Worm (Caenorhabditis elegans) whole organism, young adult: ENCODE measurements around the gene sdz-11.

Source experiments
- B0019.2 ChIP-seq: fragments of 200-800 bp; sonication (Bioruptor generic); conservative IDR thresholded peaks from 2 replicates; pipeline ENCODE4 v1.3.6; 2022; ENCODE audit warnings: missing genetic modification reagents, missing genetic modification characterization, missing compliant biosample characterization
- D2030.7 ChIP-seq: fragments of 200-800 bp; sonication (Bioruptor generic); IDR thresholded peaks from 2 replicates; pipeline ENCODE4 v1.3.6; 2022; ENCODE audit warnings: missing genetic modification reagents, missing genetic modification characterization, missing compliant biosample characterization
- Y53F4B.3 ChIP-seq: fragments of 200-800 bp; sonication (Bioruptor generic); IDR thresholded peaks from 2 replicates; pipeline ENCODE4 v1.3.6; 2022; ENCODE audit warnings: missing genetic modification reagents, missing genetic modification characterization, missing compliant biosample characterization
- Y56A3A.18 ChIP-seq: fragments of 200-800 bp; sonication (Bioruptor generic); IDR thresholded peaks from 2 replicates; pipeline ENCODE4 v1.3.6; 2022; ENCODE audit warnings: missing genetic modification reagents, missing genetic modification characterization, missing compliant biosample characterization
- Y95B8A.8 ChIP-seq: fragments of 200-800 bp; sonication (Bioruptor generic); IDR thresholded peaks from 2 replicates; pipeline ENCODE4 v1.3.6; 2022; ENCODE audit warnings: missing genetic modification reagents, missing genetic modification characterization, missing compliant biosample characterization
- ZK185.1 ChIP-seq: sonication (generic microtip); optimal IDR thresholded peaks from 2 replicates; lab custom pipeline; 2016; ENCODE audit warnings: mild to moderate bottlenecking, missing genetic modification characterization, missing compliant biosample characterization; ENCODE audit not compliant: poor library complexity, severe bottlenecking
- akir-1 ChIP-seq: fragments of 200-800 bp; sonication (Bioruptor generic); optimal IDR thresholded peaks from 2 replicates; lab custom pipeline; 2018; ENCODE audit warnings: mild to moderate bottlenecking, missing genetic modification characterization, moderate library complexity, missing compliant biosample characterization
- ama-1 ChIP-seq, 3 experiments: fragments of 150-350 bp in 1 of 3; sonication (generic microtip) in 2 of 3; optimal IDR thresholded peaks; 2 replicates each; lab custom pipeline; 2014 to 2018; ENCODE audit warnings: missing biosample characterization in 2 of 3, missing genetic modification characterization in 2 of 3, missing genetic modification reagents in 2 of 3
- aptf-2 ChIP-seq: fragments of 200-800 bp; sonication (Bioruptor generic); conservative IDR thresholded peaks from 2 replicates; pipeline ENCODE4 v1.3.6; 2022; ENCODE audit warnings: missing genetic modification reagents, missing genetic modification characterization, missing compliant biosample characterization
- aptf-3 ChIP-seq: fragments of 200-800 bp; sonication (Bioruptor generic); IDR thresholded peaks from 2 replicates; pipeline ENCODE4 v1.3.6; 2022; ENCODE audit warnings: missing genetic modification characterization, missing compliant biosample characterization
- atf-7 ChIP-seq: sonication (generic microtip); optimal IDR thresholded peaks from 2 replicates; lab custom pipeline; 2017; ENCODE audit warnings: mild to moderate bottlenecking, missing genetic modification characterization, missing compliant biosample characterization
- bed-1 ChIP-seq: fragments of 200-800 bp; sonication (Bioruptor generic); IDR thresholded peaks from 2 replicates; pipeline ENCODE4 v1.3.6; 2022; ENCODE audit warnings: missing genetic modification reagents, missing genetic modification characterization, missing compliant biosample characterization
- cebp-1 ChIP-seq, 2 experiments: fragments of 200-800 bp in 1 of 2; sonication (Bioruptor generic) in 1 of 2; sonication (generic microtip) in 1 of 2; IDR thresholded peaks in 1 of 2; optimal IDR thresholded peaks in 1 of 2; 2 replicates each; pipeline versions ENCODE4 v1.3.6 to Lab custom; 2017 to 2022; ENCODE audit warnings: missing compliant biosample characterization in 2 of 2, missing genetic modification characterization in 2 of 2, mild to moderate bottlenecking in 1 of 2, missing genetic modification reagents in 1 of 2, moderate library complexity in 1 of 2
- ceh-40 ChIP-seq: fragments of 200-800 bp; sonication (Bioruptor generic); IDR thresholded peaks from 2 replicates; pipeline ENCODE4 v1.3.6; 2022; ENCODE audit warnings: missing genetic modification characterization, missing compliant biosample characterization
- dox-1 ChIP-seq: fragments of 200-800 bp; sonication (Bioruptor generic); IDR thresholded peaks from 2 replicates; pipeline ENCODE4 v1.3.6; 2022; ENCODE audit warnings: missing genetic modification reagents, missing genetic modification characterization, missing compliant biosample characterization
- egrh-3 ChIP-seq: fragments of 200-800 bp; sonication (Bioruptor generic); IDR thresholded peaks from 2 replicates; pipeline ENCODE4 v1.3.6; 2022; ENCODE audit warnings: missing genetic modification reagents, missing genetic modification characterization, missing compliant biosample characterization
- ets-4 ChIP-seq: fragments of 200-800 bp; sonication (Bioruptor generic); optimal IDR thresholded peaks from 2 replicates; lab custom pipeline; 2018; ENCODE audit warnings: mild to moderate bottlenecking, missing genetic modification characterization, missing compliant biosample characterization
- fkh-3 ChIP-seq: sonication (generic microtip); optimal IDR thresholded peaks from 2 replicates; lab custom pipeline; 2016; ENCODE audit warnings: mild to moderate bottlenecking, missing genetic modification characterization, missing compliant biosample characterization
- him-1 ChIP-seq: sonication (generic microtip); optimal IDR thresholded peaks from 2 replicates; lab custom pipeline; 2016; ENCODE audit warnings: missing genotype, missing genetic modification reagents, missing genetic modification characterization, missing compliant biosample characterization
- hmg-20 ChIP-seq: fragments of 200-800 bp; sonication (Bioruptor generic); IDR thresholded peaks from 2 replicates; pipeline ENCODE4 v1.3.6; 2022; ENCODE audit warnings: missing genetic modification reagents, missing genetic modification characterization, missing compliant biosample characterization
- hrde-1 ChIP-seq: sonication (generic microtip); optimal IDR thresholded peaks from 2 replicates; lab custom pipeline; 2016; ENCODE audit warnings: missing genetic modification characterization, mild to moderate bottlenecking, missing compliant biosample characterization, moderate library complexity, missing genotype, missing genetic modification reagents, borderline replicate concordance
- let-607 ChIP-seq, 2 experiments: fragments of 200-800 bp in 1 of 2; sonication (Bioruptor generic) in 1 of 2; sonication (generic microtip) in 1 of 2; optimal IDR thresholded peaks; 2 replicates each; lab custom pipeline; 2016 to 2018; ENCODE audit warnings: mild to moderate bottlenecking in 2 of 2, missing compliant biosample characterization in 2 of 2, missing genetic modification characterization in 2 of 2, moderate library complexity in 2 of 2, missing genotype in 1 of 2
- nfya-1 ChIP-seq: sonication (generic microtip); optimal IDR thresholded peaks from 2 replicates; lab custom pipeline; 2017; ENCODE audit warnings: antibody characterized with exemption, missing compliant biosample characterization, missing genetic modification characterization, borderline replicate concordance; ENCODE audit not compliant: insufficient read depth
- nfyb-1 ChIP-seq: fragments of 200-800 bp; sonication (Bioruptor generic); IDR thresholded peaks from 2 replicates; pipeline ENCODE4 v1.3.6; 2022; ENCODE audit warnings: missing genetic modification reagents, missing genetic modification characterization, missing compliant biosample characterization
- nhr-80 ChIP-seq: sonication (generic microtip); optimal IDR thresholded peaks from 2 replicates; lab custom pipeline; 2016; ENCODE audit warnings: missing genetic modification characterization, missing compliant biosample characterization
- pha-4 ChIP-seq: fragments of 150-350 bp; sonication (generic microtip); optimal IDR thresholded peaks from 2 replicates; lab custom pipeline; 2014; ENCODE audit warnings: missing biosample characterization, missing genetic modification reagents, missing genetic modification characterization
- rpc-1 ChIP-seq, 2 experiments: fragments of 150-350 bp in 1 of 2; sonication (generic microtip) in 1 of 2; optimal IDR thresholded peaks; 2 replicates each; lab custom pipeline; 2014 to 2018; ENCODE audit warnings: missing biosample characterization in 1 of 2, missing genetic modification characterization in 1 of 2, missing genetic modification reagents in 1 of 2, missing genotype in 1 of 2
- sptf-2 ChIP-seq: fragments of 200-800 bp; sonication (Bioruptor generic); optimal IDR thresholded peaks from 2 replicates; lab custom pipeline; 2018; ENCODE audit warnings: mild to moderate bottlenecking, missing genetic modification characterization, missing compliant biosample characterization
- unc-62 ChIP-seq: fragments of 150-350 bp; optimal IDR thresholded peaks from 2 replicates; lab custom pipeline; 2014; ENCODE audit warnings: missing biosample characterization, missing genetic modification reagents, missing genetic modification characterization
- zfh-2 ChIP-seq: fragments of 200-800 bp; sonication (Bioruptor generic); conservative IDR thresholded peaks from 2 replicates; pipeline ENCODE4 v1.3.6; 2022; ENCODE audit warnings: missing genetic modification reagents, missing genetic modification characterization, missing compliant biosample characterization
- ztf-22 ChIP-seq: fragments of 200-800 bp; sonication (Bioruptor generic); optimal IDR thresholded peaks from 2 replicates; lab custom pipeline; 2018; ENCODE audit warnings: mild to moderate bottlenecking, missing genetic modification characterization, moderate library complexity, missing compliant biosample characterization
- ztf-26 ChIP-seq: sonication (generic microtip); optimal IDR thresholded peaks from 2 replicates; lab custom pipeline; 2017; ENCODE audit warnings: missing genetic modification characterization, missing compliant biosample characterization
- ztf-3 ChIP-seq: fragments of 200-800 bp; sonication (Bioruptor generic); optimal IDR thresholded peaks from 2 replicates; lab custom pipeline; 2018; ENCODE audit warnings: mild to moderate bottlenecking, missing genetic modification characterization, missing compliant biosample characterization

The sdz-11 gene

DNA sequence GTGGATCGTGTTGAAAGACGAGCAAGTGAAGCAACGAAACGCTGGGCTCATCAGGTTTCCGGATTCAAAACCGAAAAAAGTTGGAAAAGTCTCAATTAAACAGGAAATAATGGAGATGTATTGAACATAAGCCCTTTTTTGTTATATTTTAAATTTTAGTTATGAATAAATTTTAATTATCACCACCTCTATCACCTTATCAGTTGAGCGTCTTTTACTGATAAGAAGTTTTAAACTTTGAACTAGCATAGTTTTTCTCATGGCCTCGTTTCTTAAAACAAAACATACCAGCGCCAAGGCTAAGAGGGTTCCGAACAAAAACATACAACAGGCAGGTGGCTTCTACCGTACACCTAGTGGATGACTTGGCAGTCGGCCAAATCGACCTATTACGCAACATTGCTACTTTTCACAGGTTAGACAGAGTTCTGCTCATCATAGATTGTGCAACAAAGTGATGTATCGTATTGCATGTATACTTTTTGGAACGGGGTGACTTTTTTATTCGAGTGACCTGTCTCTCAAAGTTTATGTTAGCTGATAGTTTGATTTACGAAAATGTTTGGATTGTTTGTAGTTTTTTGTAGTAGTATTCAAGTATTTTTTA lies 36.4 kb upstream of the sdz-11 start:
- no peak for TF ChIP-seq nfya-1 (tag; lab: Kevin White, UChicago)

- TF ChIP-seq B0019.2 (no peak), unc-62 (no peak), ztf-3 (no peak), rpc-1 (optimal IDR thresholded peaks at IDR 0.05; lab: Kevin White, UChicago) (no peak), rpc-1 (tag; optimal IDR thresholded peaks at IDR 0.05; lab: Kevin White, UChicago) (no peak), ceh-40 (no peak), him-1 (tag; lab: Kevin White, UChicago) (no peak), Y56A3A.18 (no peak), fkh-3 (tag; lab: Kevin White, UChicago) (no peak), Y95B8A.8 (GFP tag; lab: Robert Waterston, UW) (no peak), egrh-3 (no peak), akir-1 (GFP tag; lab: Kevin White, UChicago) (no peak), D2030.7 (GFP tag; lab: Robert Waterston, UW) (no peak), Y53F4B.3 (no peak), dox-1 (GFP tag; lab: Robert Waterston, UW) (no peak), hmg-20 (no peak), ama-1 (optimal IDR thresholded peaks at IDR 0.05; lab: Kevin White, UChicago) (no peak), ama-1 (GFP tag; optimal IDR thresholded peaks at IDR 0.05; lab: Kevin White, UChicago) (no peak)
Measured at ce11 chrII:3787151-3787550, 35.1 kb upstream of the sdz-11 start, which contains the start of gene T24E12.13. TSS of gene T24E12.13 (plus strand) at chrII:3787451.

- peak; percentile 26 for TF ChIP-seq pha-4
- peak; percentile 52; the same call in 1 of the 2 replicates for TF ChIP-seq nfyb-1 (GFP tag; lab: Robert Waterston, UW)
- no peak for TF ChIP-seq aptf-3 (GFP tag; lab: Robert Waterston, UW)
- peak; percentile 84 for TF ChIP-seq atf-7 (tag; lab: Kevin White, UChicago)
- TF ChIP-seq dox-1 (GFP tag; lab: Robert Waterston, UW): 0 out of 2 replicates have a peak, but pooled peaks have one; percentile 34
- no peak for TF ChIP-seq hrde-1
- peak; percentile 92 for TF ChIP-seq nhr-80 (tag; lab: Kevin White, UChicago)
- peak; percentile 19 for TF ChIP-seq unc-62
- peak; percentile 10; the same call in 1 of the 2 replicates for TF ChIP-seq cebp-1 (GFP tag; IDR thresholded peaks at IDR 0.05; lab: Robert Waterston, UW)
- TF ChIP-seq cebp-1 (tag; optimal IDR thresholded peaks at IDR 0.05; lab: Kevin White, UChicago): no peak
- no peak for TF ChIP-seq let-607 (tag; optimal IDR thresholded peaks at IDR 0.05; lab: Kevin White, UChicago)
- peak; percentile 95 for TF ChIP-seq ets-4
- peak; percentile 65 for TF ChIP-seq ztf-22
- TF ChIP-seq, all 124 proteins: peak for 9
Measured at ce11 chrII:3786538-3786937, 34.5 kb upstream of the sdz-11 start.

- TF ChIP-seq ztf-26 (no peak), zfh-2 (GFP tag; lab: Robert Waterston, UW) (peak; percentile 70), sptf-2 (GFP tag; lab: Kevin White, UChicago) (no peak), aptf-2 (no peak)
Measured at ce11 chrII:3785756-3786155, 33.7 kb upstream of the sdz-11 start.

DNA sequence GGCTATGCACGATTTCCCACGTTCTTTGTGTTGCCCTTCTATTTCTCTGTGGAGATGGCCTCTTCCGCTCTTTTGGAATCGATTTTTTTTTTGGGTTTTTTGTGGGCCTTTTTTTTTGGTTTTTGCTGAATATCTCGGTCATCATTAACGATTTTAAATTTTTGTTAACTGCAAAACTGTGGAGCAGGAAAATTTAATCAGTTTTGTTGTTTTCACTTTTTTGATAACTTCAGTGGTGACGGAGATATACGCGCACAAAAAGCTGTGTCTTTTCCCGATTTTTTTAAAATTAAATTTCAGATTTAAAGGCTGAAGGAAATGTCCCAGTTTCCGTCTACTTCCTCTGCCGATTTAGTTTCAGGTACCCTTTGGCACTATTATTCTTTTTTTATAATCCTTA lies 33.2 kb upstream of the sdz-11 start, which contains the start of gene T24E12.1:
TSS of gene T24E12.1 (plus strand) at position 301 of the 400 bp plus-strand sequence.
- TF ChIP-seq ZK185.1 (tag; lab: Kevin White, UChicago) (no peak), aptf-2 (peak; percentile 84; the same call in 1 of the 2 replicates), bed-1 (GFP tag; lab: Robert Waterston, UW) (no peak)
